Fruit fly (Drosophila melanogaster) whole organism, embryonic: ENCODE data around the gene dpr14.

Source experiments
- Abd-B ChIP-seq: fragments of 200-800 bp; sonication (Bioruptor generic); optimal IDR thresholded peaks from 2 replicates; lab custom pipeline; 2018; ENCODE audit warnings: missing biosample characterization, mild to moderate bottlenecking, missing genetic modification characterization, moderate library complexity
- Bteb2 ChIP-seq: fragments of 200-800 bp; sonication (Bioruptor generic); optimal IDR thresholded peaks from 2 replicates; lab custom pipeline; 2016; ENCODE audit warnings: missing biosample characterization, missing genetic modification characterization
- C15 ChIP-seq: fragments of 200-800 bp; sonication (Bioruptor generic); IDR thresholded peaks from 3 replicates; pipeline ENCODE4 v1.3.6; 2022; ENCODE audit warnings: missing biosample characterization, missing genetic modification characterization
- CG10462 ChIP-seq: fragments of 200-800 bp; sonication (Bioruptor generic); optimal IDR thresholded peaks from 2 replicates; lab custom pipeline; 2016; ENCODE audit warnings: missing biosample characterization, missing genetic modification characterization
- CG10543 ChIP-seq: fragments of 200-800 bp; sonication (Bioruptor generic); optimal IDR thresholded peaks from 3 replicates; lab custom pipeline; 2017; ENCODE audit warnings: missing biosample characterization, mild to moderate bottlenecking, missing genetic modification characterization, moderate library complexity
- CG14441 ChIP-seq: fragments of 200-800 bp; sonication (Bioruptor generic); IDR thresholded peaks from 2 replicates; pipeline ENCODE4 v1.3.6; 2022; ENCODE audit warnings: missing biosample characterization, missing genetic modification characterization
- CG14860 ChIP-seq: fragments of 200-800 bp; sonication (Bioruptor generic); IDR thresholded peaks from 3 replicates; pipeline ENCODE4 v1.3.6; 2022; ENCODE audit warnings: missing biosample characterization, missing genetic modification characterization; ENCODE audit not compliant: partially characterized antibody
- CG17829 ChIP-seq: fragments of 200-800 bp; optimal IDR thresholded peaks from 2 replicates; lab custom pipeline; 2019; ENCODE audit warnings: missing biosample characterization, mild to moderate bottlenecking, missing genetic modification characterization, moderate library complexity
- CG1832 ChIP-seq: fragments of 200-800 bp; sonication (Bioruptor generic); optimal IDR thresholded peaks from 2 replicates; lab custom pipeline; 2017; ENCODE audit warnings: missing biosample characterization, mild to moderate bottlenecking, missing genetic modification characterization, inconsistent platforms
- CG18619 ChIP-seq: fragments of 200-800 bp; sonication (Bioruptor generic); optimal IDR thresholded peaks from 3 replicates; lab custom pipeline; 2017; ENCODE audit warnings: missing biosample characterization, mild to moderate bottlenecking, missing genetic modification characterization
- CG2120 ChIP-seq: fragments of 200-800 bp; sonication (Bioruptor generic); optimal IDR thresholded peaks from 3 replicates; lab custom pipeline; 2016; ENCODE audit warnings: missing biosample characterization, missing genetic modification characterization
- CG2712 ChIP-seq: fragments of 200-800 bp; optimal IDR thresholded peaks from 3 replicates; lab custom pipeline; 2019; ENCODE audit warnings: missing biosample characterization, mild to moderate bottlenecking, missing genetic modification characterization, moderate library complexity
- CG3065 ChIP-seq: fragments of 200-800 bp; sonication (Bioruptor generic); optimal IDR thresholded peaks from 2 replicates; lab custom pipeline; 2016; ENCODE audit warnings: missing biosample characterization, missing genetic modification characterization
- CG31365 ChIP-seq: fragments of 200-800 bp; sonication (Bioruptor generic); optimal IDR thresholded peaks from 2 replicates; lab custom pipeline; 2018; ENCODE audit warnings: missing biosample characterization, mild to moderate bottlenecking, missing genetic modification characterization
- CG6854 ChIP-seq: fragments of 200-800 bp; sonication (Bioruptor generic); optimal IDR thresholded peaks from 3 replicates; lab custom pipeline; 2017; ENCODE audit warnings: missing biosample characterization, mild to moderate bottlenecking, missing genetic modification characterization
- CG7987 ChIP-seq: fragments of 200-800 bp; sonication (Bioruptor generic); optimal IDR thresholded peaks from 2 replicates; lab custom pipeline; 2018; ENCODE audit warnings: missing biosample characterization, mild to moderate bottlenecking, missing genetic modification characterization, moderate library complexity
- CG9609 ChIP-seq: fragments of 200-800 bp; sonication (Bioruptor generic); optimal IDR thresholded peaks from 3 replicates; lab custom pipeline; 2016; ENCODE audit warnings: missing biosample characterization, missing genetic modification characterization
- CG9797 ChIP-seq: fragments of 200-800 bp; sonication (Bioruptor generic); optimal IDR thresholded peaks from 3 replicates; lab custom pipeline; 2018; ENCODE audit warnings: missing biosample characterization, mild to moderate bottlenecking, missing genetic modification characterization
- H15 ChIP-seq: fragments of 200-800 bp; sonication (Bioruptor generic); IDR thresholded peaks from 3 replicates; pipeline ENCODE4 v1.3.6; 2022; ENCODE audit warnings: missing biosample characterization, missing genetic modification characterization
- Hr39 ChIP-seq: fragments of >200 bp; optimal IDR thresholded peaks from 2 replicates; lab custom pipeline; 2017
- Hr78 ChIP-seq, 2 experiments: fragments of 200-800 bp in 1 of 2; fragments of >200 bp in 1 of 2; sonication (Bioruptor generic) in 1 of 2; optimal IDR thresholded peaks; 2 replicates each; lab custom pipeline; 2017 to 2019; ENCODE audit warnings: missing biosample characterization in 2 of 2, missing genetic modification characterization in 2 of 2, mild to moderate bottlenecking in 1 of 2, moderate library complexity in 1 of 2
- MBD-R2 ChIP-seq: fragments of 200-800 bp; sonication (Bioruptor generic); IDR thresholded peaks from 2 replicates; pipeline ENCODE4 v1.3.6; 2022; ENCODE audit warnings: missing biosample characterization, missing genetic modification characterization
- Mad ChIP-seq: fragments of 200-800 bp; sonication (Bioruptor generic); optimal IDR thresholded peaks from 2 replicates; lab custom pipeline; 2016; ENCODE audit warnings: missing biosample characterization, missing genetic modification characterization
- Optix ChIP-seq: fragments of 200-800 bp; sonication (Bioruptor generic); IDR thresholded peaks from 3 replicates; pipeline ENCODE4 v1.3.6; 2022; ENCODE audit warnings: missing biosample characterization, missing genetic modification characterization
- PHDP ChIP-seq: fragments of 200-800 bp; sonication (Bioruptor generic); optimal IDR thresholded peaks from 3 replicates; lab custom pipeline; 2018; ENCODE audit warnings: missing biosample characterization, mild to moderate bottlenecking, missing genetic modification characterization, moderate library complexity
- Six4 ChIP-seq: fragments of 200-800 bp; sonication (Bioruptor generic); optimal IDR thresholded peaks from 2 replicates; lab custom pipeline; 2016; ENCODE audit warnings: missing biosample characterization, missing genetic modification characterization
- ap ChIP-seq: fragments of 200-800 bp; sonication (Bioruptor generic); IDR thresholded peaks from 2 replicates; pipeline ENCODE4 v1.3.6; 2022; ENCODE audit warnings: missing biosample characterization, missing genetic modification characterization
- bcd ChIP-seq: fragments of 200-800 bp; sonication (Bioruptor generic); optimal IDR thresholded peaks from 2 replicates; lab custom pipeline; 2017; ENCODE audit warnings: missing biosample characterization, mild to moderate bottlenecking, missing genetic modification characterization
- cas ChIP-seq: fragments of 200-800 bp; sonication (Bioruptor generic); IDR thresholded peaks from 2 replicates; pipeline ENCODE4 v1.3.6; 2022; ENCODE audit warnings: missing biosample characterization, missing genetic modification characterization
- cg ChIP-seq: fragments of 200-800 bp; sonication (Bioruptor generic); optimal IDR thresholded peaks from 3 replicates; lab custom pipeline; 2019; ENCODE audit warnings: missing biosample characterization, mild to moderate bottlenecking, missing genetic modification characterization, moderate library complexity
- fd3F ChIP-seq: fragments of 200-800 bp; sonication (Bioruptor generic); optimal IDR thresholded peaks from 2 replicates; lab custom pipeline; 2018; ENCODE audit warnings: missing biosample characterization, mild to moderate bottlenecking, missing genetic modification characterization, moderate library complexity
- gcm2 ChIP-seq: fragments of 200-800 bp; sonication (Bioruptor generic); optimal IDR thresholded peaks from 2 replicates; lab custom pipeline; 2016; ENCODE audit warnings: missing biosample characterization, missing genetic modification characterization
- hbn ChIP-seq: fragments of 200-800 bp; sonication (Bioruptor generic); IDR thresholded peaks from 2 replicates; pipeline ENCODE4 v1.3.6; 2022; ENCODE audit warnings: missing biosample characterization, missing genetic modification characterization; ENCODE audit not compliant: partially characterized antibody
- hkb ChIP-seq, 2 experiments: fragments of 200-800 bp in 1 of 2; fragments of >200 bp in 1 of 2; sonication (Bioruptor generic) in 1 of 2; IDR thresholded peaks in 1 of 2; optimal IDR thresholded peaks in 1 of 2; 2 replicates each; pipeline versions ENCODE4 v1.3.6 to Lab custom; 2017 to 2022; ENCODE audit warnings: missing biosample characterization in 1 of 2, missing genetic modification characterization in 1 of 2
- ind ChIP-seq: fragments of 200-800 bp; sonication (Bioruptor generic); optimal IDR thresholded peaks from 3 replicates; lab custom pipeline; 2016; ENCODE audit warnings: missing biosample characterization, missing genetic modification characterization
- kay ChIP-seq: fragments of 200-800 bp; sonication (Bioruptor generic); optimal IDR thresholded peaks from 2 replicates; lab custom pipeline; 2016; ENCODE audit warnings: missing biosample characterization, missing genetic modification characterization
- lilli ChIP-seq: fragments of 200-800 bp; sonication (Bioruptor generic); optimal IDR thresholded peaks from 3 replicates; lab custom pipeline; 2016; ENCODE audit warnings: missing biosample characterization, missing genetic modification characterization
- mirr ChIP-seq: fragments of 200-800 bp; sonication (Bioruptor generic); optimal IDR thresholded peaks from 3 replicates; lab custom pipeline; 2018; ENCODE audit warnings: missing biosample characterization, mild to moderate bottlenecking, missing genetic modification characterization
- nerfin-1 ChIP-seq: fragments of 200-800 bp; sonication (Bioruptor generic); optimal IDR thresholded peaks from 3 replicates; lab custom pipeline; 2019; ENCODE audit warnings: missing biosample characterization, mild to moderate bottlenecking, missing genetic modification characterization, moderate library complexity
- pros ChIP-seq: fragments of 200-800 bp; sonication (Bioruptor generic); optimal IDR thresholded peaks from 3 replicates; lab custom pipeline; 2019; ENCODE audit warnings: missing biosample characterization, mild to moderate bottlenecking, missing genetic modification characterization, moderate library complexity
- rib ChIP-seq: fragments of 200-800 bp; sonication (Bioruptor generic); IDR thresholded peaks from 2 replicates; pipeline ENCODE4 v1.3.6; 2022; ENCODE audit warnings: missing biosample characterization, missing genetic modification characterization
- row ChIP-seq: fragments of 200-800 bp; sonication (Bioruptor generic); IDR thresholded peaks from 3 replicates; pipeline ENCODE4 v1.3.6; 2022; ENCODE audit warnings: missing biosample characterization, missing genetic modification characterization
- sd ChIP-seq: fragments of 200-800 bp; sonication (Bioruptor generic); optimal IDR thresholded peaks from 3 replicates; lab custom pipeline; 2018; ENCODE audit warnings: missing biosample characterization, mild to moderate bottlenecking, missing genetic modification characterization, moderate library complexity
- sna ChIP-seq: fragments of 200-800 bp; sonication (Bioruptor generic); IDR thresholded peaks from 2 replicates; pipeline ENCODE4 v1.3.6; 2022; ENCODE audit warnings: missing biosample characterization, missing genetic modification characterization; ENCODE audit not compliant: partially characterized antibody
- sqz ChIP-seq: fragments of 200-800 bp; sonication (Bioruptor generic); optimal IDR thresholded peaks from 3 replicates; lab custom pipeline; 2018; ENCODE audit warnings: missing biosample characterization, mild to moderate bottlenecking, missing genetic modification characterization
- toy ChIP-seq: fragments of 200-800 bp; sonication (Bioruptor generic); IDR thresholded peaks from 2 replicates; pipeline ENCODE4 v1.3.6; 2022; ENCODE audit warnings: missing biosample characterization, missing genetic modification characterization
- unc-4 ChIP-seq: fragments of 200-800 bp; sonication (Bioruptor generic); IDR thresholded peaks from 2 replicates; pipeline ENCODE4 v1.3.6; 2022; ENCODE audit warnings: missing biosample characterization, missing genetic modification characterization; ENCODE audit not compliant: partially characterized antibody
- zf30C ChIP-seq: fragments of 200-800 bp; sonication (Bioruptor generic); optimal IDR thresholded peaks from 3 replicates; lab custom pipeline; 2018; ENCODE audit warnings: missing biosample characterization, mild to moderate bottlenecking, missing genetic modification characterization

The dpr14 gene

dm6 chrX:7955890-7956289, 47.8 kb upstream of the dpr14 start, which contains the start of the genes CG15332 and CG15330:
Gene CG15332 (minus strand): TSS chrX:7955990.
Gene CG15330 (plus strand): TSS chrX:7956064.
- TF ChIP-seq Hr78 (GFP tag; optimal IDR thresholded peaks at IDR 0.05; lab: Kevin White, UChicago): no peak
- TF ChIP-seq CG9797 (GFP tag; lab: Kevin White, UChicago): no peak
- TF ChIP-seq, all 482 proteins: peak for 0

- TF ChIP-seq gcm2 (GFP tag; lab: Kevin White, UChicago): no peak
- peak; percentile 42 for TF ChIP-seq CG17829 (tag; lab: Kevin White, UChicago)
- TF ChIP-seq bcd (GFP tag; lab: Kevin White, UChicago): no peak
- TF ChIP-seq CG9609: no peak
- TF ChIP-seq C15: no peak
- no peak for TF ChIP-seq Hr39 (lab: Kevin White, UChicago)
- TF ChIP-seq CG7987 (GFP tag; lab: Kevin White, UChicago): peak; percentile 51
- TF ChIP-seq row (GFP tag; lab: Robert Waterston, UW): peak; percentile 61
- no peak for TF ChIP-seq CG1832 (GFP tag; lab: Kevin White, UChicago)
- no peak for TF ChIP-seq CG10462 (GFP tag; lab: Kevin White, UChicago)
- TF ChIP-seq Mad (GFP tag; lab: Kevin White, UChicago): no peak
- TF ChIP-seq CG10543 (GFP tag; lab: Kevin White, UChicago): peak; percentile 66
- no peak for TF ChIP-seq fd3F (GFP tag; lab: Kevin White, UChicago)
- peak; percentile 69 for TF ChIP-seq sna (GFP tag; lab: Robert Waterston, UW)
- TF ChIP-seq unc-4 (GFP tag; lab: Robert Waterston, UW): peak; percentile 83
- no peak for TF ChIP-seq kay (GFP tag; lab: Kevin White, UChicago)
- no peak for TF ChIP-seq Abd-B (GFP tag; lab: Kevin White, UChicago)
- TF ChIP-seq cas (GFP tag; lab: Robert Waterston, UW): no peak
- TF ChIP-seq H15 (GFP tag; lab: Robert Waterston, UW): no peak
- peak; percentile 26 for TF ChIP-seq CG2712 (tag; lab: Kevin White, UChicago)
- no peak for TF ChIP-seq PHDP (tag; lab: Kevin White, UChicago)
- TF ChIP-seq Bteb2 (GFP tag; lab: Kevin White, UChicago): no peak
- no peak for TF ChIP-seq sd (tag; lab: Kevin White, UChicago)
- TF ChIP-seq CG2120 (GFP tag; lab: Kevin White, UChicago): peak; percentile 28
- TF ChIP-seq Six4 (GFP tag; lab: Kevin White, UChicago): no peak
- peak; percentile 73 for TF ChIP-seq CG14860
- TF ChIP-seq lilli (GFP tag; lab: Kevin White, UChicago): peak; percentile 42
- peak; percentile 9 for TF ChIP-seq zf30C (GFP tag; lab: Kevin White, UChicago)
- no peak for TF ChIP-seq CG31365 (tag; lab: Kevin White, UChicago)
- TF ChIP-seq ap: no peak
- no peak for TF ChIP-seq CG6854 (GFP tag; lab: Kevin White, UChicago)
- peak; percentile 82 for TF ChIP-seq hbn
- TF ChIP-seq hkb (optimal IDR thresholded peaks at IDR 0.05; lab: Kevin White, UChicago): no peak
- peak; percentile 35; the same call in 1 of the 2 replicates for TF ChIP-seq hkb (GFP tag; IDR thresholded peaks at IDR 0.05; lab: Robert Waterston, UW)
- TF ChIP-seq rib (GFP tag; lab: Robert Waterston, UW): peak; percentile 56; the same call in 1 of the 2 replicates
- no peak for TF ChIP-seq toy (GFP tag; lab: Robert Waterston, UW)
- no peak for TF ChIP-seq CG18619 (GFP tag; lab: Kevin White, UChicago)
- TF ChIP-seq CG14441 (GFP tag; lab: Robert Waterston, UW): peak; percentile 8; the same call in 1 of the 2 replicates
- peak; percentile 53; the same call in 1 of the 3 replicates for TF ChIP-seq Optix (GFP tag; lab: Robert Waterston, UW)
- TF ChIP-seq MBD-R2 (GFP tag; lab: Robert Waterston, UW): peak; percentile 40; the same call in 1 of the 2 replicates
- peak; percentile 79 for TF ChIP-seq pros (GFP tag; lab: Kevin White, UChicago)
- TF ChIP-seq cg (GFP tag; lab: Kevin White, UChicago): peak; percentile 81
- no peak for TF ChIP-seq ind (GFP tag; lab: Kevin White, UChicago)
- TF ChIP-seq mirr (GFP tag; lab: Kevin White, UChicago): peak; percentile 52
- TF ChIP-seq CG3065: no peak
- peak; percentile 58 for TF ChIP-seq sqz (GFP tag; lab: Kevin White, UChicago)
- TF ChIP-seq nerfin-1: peak; percentile 15
Observed at dm6 chrX:7946858-7947313, 38.8 kb upstream of the dpr14 start, which contains the start of gene orion. Gene orion (minus strand): TSS chrX:7946908.
